Worm (Caenorhabditis elegans) whole organism, L3 larva: ENCODE data around the gene K02F3.9.

Experiments
- R02D3.7 ChIP-seq: fragments of 150-350 bp; optimal IDR thresholded peaks from 2 replicates; lab custom pipeline; 2014; ENCODE audit warnings: missing biosample characterization, missing genetic modification characterization
- ZK546.5 ChIP-seq: sonication (generic microtip); optimal IDR thresholded peaks from 2 replicates; lab custom pipeline; 2017; ENCODE audit warnings: missing biosample characterization, missing genetic modification characterization
- ceh-16 ChIP-seq: sonication (generic microtip); optimal IDR thresholded peaks from 2 replicates; lab custom pipeline; 2017; ENCODE audit warnings: missing biosample characterization, missing genetic modification characterization
- ceh-82 ChIP-seq: fragments of 150-350 bp; optimal IDR thresholded peaks from 2 replicates; lab custom pipeline; 2014; ENCODE audit warnings: missing biosample characterization, missing genetic modification characterization
- daf-12 ChIP-seq: fragments of 150-350 bp; optimal IDR thresholded peaks from 2 replicates; lab custom pipeline; 2014; ENCODE audit warnings: missing biosample characterization, missing genetic modification reagents, missing genetic modification characterization
- egl-27 ChIP-seq: sonication (generic microtip); optimal IDR thresholded peaks from 4 replicates; lab custom pipeline; 2017; ENCODE audit warnings: missing biosample characterization, missing genetic modification reagents, missing genetic modification characterization
- egl-5 ChIP-seq: fragments of 150-350 bp; optimal IDR thresholded peaks from 2 replicates; lab custom pipeline; 2017; ENCODE audit warnings: missing biosample characterization, missing genetic modification reagents, missing genetic modification characterization, inconsistent platforms
- elt-1 ChIP-seq: fragments of 150-350 bp; optimal IDR thresholded peaks from 2 replicates; lab custom pipeline; 2014; ENCODE audit warnings: missing biosample characterization, missing genetic modification characterization
- elt-2 ChIP-seq: sonication (generic microtip); optimal IDR thresholded peaks from 2 replicates; lab custom pipeline; 2016; ENCODE audit warnings: missing genetic modification reagents, mild to moderate bottlenecking, missing genetic modification characterization, missing compliant biosample characterization
- elt-3 ChIP-seq, 3 experiments: fragments of 150-350 bp in 1 of 3; sonication (generic microtip) in 2 of 3; optimal IDR thresholded peaks; 2 replicates in 2 of 3; 4 replicates in 1 of 3; lab custom pipeline; 2014 to 2017; ENCODE audit warnings: missing biosample characterization in 3 of 3, missing genetic modification characterization in 3 of 3
- eor-1 ChIP-seq, 2 experiments: fragments of 150-350 bp; optimal IDR thresholded peaks; 2 replicates each; lab custom pipeline; 2014 to 2018; ENCODE audit warnings: missing biosample characterization in 2 of 2, missing genetic modification characterization in 2 of 2
- fkh-2 ChIP-seq: fragments of 150-350 bp; optimal IDR thresholded peaks from 2 replicates; lab custom pipeline; 2014; ENCODE audit warnings: missing biosample characterization, missing genetic modification reagents, missing genetic modification characterization
- fos-1 ChIP-seq: fragments of 150-350 bp; optimal IDR thresholded peaks from 2 replicates; lab custom pipeline; 2014; ENCODE audit warnings: missing biosample characterization, missing genetic modification characterization
- hmg-11 ChIP-seq: sonication (generic microtip); optimal IDR thresholded peaks from 2 replicates; lab custom pipeline; 2016; ENCODE audit warnings: missing genetic modification characterization, missing compliant biosample characterization
- jun-1 ChIP-seq: fragments of 150-350 bp; optimal IDR thresholded peaks from 2 replicates; lab custom pipeline; 2014; ENCODE audit warnings: missing biosample characterization, missing genetic modification reagents, missing genetic modification characterization
- lin-39 ChIP-seq: fragments of 150-350 bp; optimal IDR thresholded peaks from 2 replicates; lab custom pipeline; 2018; ENCODE audit warnings: missing biosample characterization, missing genetic modification reagents, missing genetic modification characterization
- mdl-1 ChIP-seq: fragments of 150-350 bp; optimal IDR thresholded peaks from 2 replicates; lab custom pipeline; 2014; ENCODE audit warnings: missing biosample characterization, missing genetic modification characterization
- nfya-1 ChIP-seq: sonication (generic microtip); optimal IDR thresholded peaks from 2 replicates; lab custom pipeline; 2017; ENCODE audit warnings: missing genetic modification characterization, mild to moderate bottlenecking, missing compliant biosample characterization, antibody characterized with exemption, moderate library complexity; ENCODE audit not compliant: insufficient read depth
- nhr-12 ChIP-seq: fragments of 150-350 bp; optimal IDR thresholded peaks from 2 replicates; lab custom pipeline; 2014; ENCODE audit warnings: missing biosample characterization, missing genetic modification characterization
- nhr-23 ChIP-seq: fragments of 150-350 bp; optimal IDR thresholded peaks from 2 replicates; lab custom pipeline; 2014; ENCODE audit warnings: missing biosample characterization, missing genetic modification reagents, missing genetic modification characterization
- nhr-237 ChIP-seq: fragments of 150-350 bp; optimal IDR thresholded peaks from 2 replicates; lab custom pipeline; 2014; ENCODE audit warnings: missing biosample characterization, missing genetic modification characterization
- nhr-28 ChIP-seq: fragments of 150-350 bp; optimal IDR thresholded peaks from 2 replicates; lab custom pipeline; 2014; ENCODE audit warnings: missing biosample characterization, missing genetic modification characterization
- nhr-43 ChIP-seq: sonication (generic microtip); optimal IDR thresholded peaks from 2 replicates; lab custom pipeline; 2016; ENCODE audit warnings: mild to moderate bottlenecking, missing genetic modification characterization, missing compliant biosample characterization; ENCODE audit not compliant: poor library complexity, severe bottlenecking
- nhr-67 ChIP-seq: fragments of 150-350 bp; optimal IDR thresholded peaks from 2 replicates; lab custom pipeline; 2014; ENCODE audit warnings: missing biosample characterization, missing genetic modification characterization
- nhr-76 ChIP-seq: fragments of 150-350 bp; sonication (generic microtip); optimal IDR thresholded peaks from 5 replicates; lab custom pipeline; 2014; ENCODE audit warnings: missing biosample characterization, missing genetic modification characterization
- pha-4 ChIP-seq: fragments of 150-350 bp; optimal IDR thresholded peaks from 2 replicates; lab custom pipeline; 2014; ENCODE audit warnings: missing biosample characterization, missing genetic modification reagents, missing genetic modification characterization
- pqm-1 ChIP-seq: fragments of 150-350 bp; optimal IDR thresholded peaks from 2 replicates; lab custom pipeline; 2017; ENCODE audit warnings: missing biosample characterization, missing genetic modification characterization, inconsistent platforms
- sea-2 ChIP-seq: fragments of 150-350 bp; sonication (generic microtip); optimal IDR thresholded peaks from 4 replicates; lab custom pipeline; 2014; ENCODE audit warnings: missing biosample characterization, missing genetic modification reagents, missing genetic modification characterization
- tbx-2 ChIP-seq: sonication (generic microtip); optimal IDR thresholded peaks from 2 replicates; lab custom pipeline; 2016; ENCODE audit warnings: mild to moderate bottlenecking, missing genetic modification characterization, missing compliant biosample characterization
- unc-62 ChIP-seq: fragments of 150-350 bp; sonication (generic microtip); optimal IDR thresholded peaks from 4 replicates; lab custom pipeline; 2014; ENCODE audit warnings: missing biosample characterization, missing genetic modification reagents, missing genetic modification characterization
- zag-1 ChIP-seq: fragments of 150-350 bp; optimal IDR thresholded peaks from 2 replicates; lab custom pipeline; 2014; ENCODE audit warnings: missing biosample characterization, missing genetic modification characterization
- ztf-11 ChIP-seq: fragments of 150-350 bp; optimal IDR thresholded peaks from 2 replicates; lab custom pipeline; 2014; ENCODE audit warnings: missing biosample characterization, missing genetic modification characterization

The K02F3.9 gene

ce11 chrIII:872373-872772 is 31.2 kb upstream of the K02F3.9 start, which contains the start of the genes T24C4.3 and clc-20:
Gene T24C4.3 (minus strand): TSS chrIII:872473.
Gene clc-20 (plus strand): TSS chrIII:872583.
- TF ChIP-seq lin-39 (tag; lab: Kevin White, UChicago) = no peak
- TF ChIP-seq egl-27 (tag; lab: Kevin White, UChicago) = no peak
- no peak for TF ChIP-seq tbx-2
- no peak for TF ChIP-seq daf-12
- TF ChIP-seq nhr-67 = no peak
- no peak for TF ChIP-seq fkh-2 (tag; lab: Kevin White, UChicago)
- TF ChIP-seq egl-5 (tag; lab: Kevin White, UChicago) = no peak
- no peak for TF ChIP-seq nhr-76 (tag; lab: Kevin White, UChicago)
- no peak for TF ChIP-seq nhr-12
- no peak for TF ChIP-seq ceh-16 (tag; lab: Kevin White, UChicago)
- TF ChIP-seq unc-62 (GFP tag; lab: Kevin White, UChicago) = no peak
- no peak for TF ChIP-seq ZK546.5 (tag; lab: Kevin White, UChicago)
- TF ChIP-seq pqm-1 (tag; lab: Kevin White, UChicago) = no peak

- TF ChIP-seq ceh-82 (no peak), pha-4 (no peak)
Measured at ce11 chrIII:870555-870954, 29.4 kb upstream of the K02F3.9 start.

ce11 chrIII:869869-870268 is 28.7 kb upstream of the K02F3.9 start, which contains the start of gene T24C4.2:
Gene T24C4.2 (minus strand): TSS chrIII:869969.
- TF ChIP-seq hmg-11 (tag; lab: Kevin White, UChicago) (no peak), fos-1 (tag; lab: Kevin White, UChicago) (no peak), ztf-11 (tag; lab: Kevin White, UChicago) (no peak), eor-1 (tag; optimal IDR thresholded peaks at IDR 0.05; lab: Kevin White, UChicago) (no peak), unc-62 (GFP tag; lab: Kevin White, UChicago) (no peak), pha-4 (no peak), sea-2 (GFP tag; lab: Kevin White, UChicago) (no peak), mdl-1 (tag; lab: Kevin White, UChicago) (no peak), tbx-2 (no peak), nhr-23 (tag; lab: Kevin White, UChicago) (no peak), nhr-67 (no peak), jun-1 (tag; lab: Kevin White, UChicago) (no peak), nhr-76 (tag; lab: Kevin White, UChicago) (no peak), pqm-1 (tag; lab: Kevin White, UChicago) (no peak), R02D3.7 (tag; lab: Kevin White, UChicago) (no peak)
- TF ChIP-seq, all 47 proteins: peak for 0

- TF ChIP-seq ztf-11 (tag; lab: Kevin White, UChicago) = no peak
- no peak for TF ChIP-seq tbx-2
- no peak for TF ChIP-seq daf-12
- no peak for TF ChIP-seq nhr-43 (tag; lab: Kevin White, UChicago)
- TF ChIP-seq ZK546.5 (tag; lab: Kevin White, UChicago) = no peak
- no peak for TF ChIP-seq nhr-76 (tag; lab: Kevin White, UChicago)
- no peak for TF ChIP-seq nhr-28
- TF ChIP-seq nfya-1 (tag; lab: Kevin White, UChicago) = no peak
- no peak for TF ChIP-seq elt-1
- TF ChIP-seq elt-3 (tag; optimal IDR thresholded peaks at IDR 0.05; lab: Kevin White, UChicago) = no peak
- TF ChIP-seq elt-2 = no peak
- no peak for TF ChIP-seq unc-62 (GFP tag; lab: Kevin White, UChicago)
- no peak for TF ChIP-seq nhr-237 (tag; lab: Kevin White, UChicago)
- TF ChIP-seq, all 47 proteins: peak for 0
Measured at ce11 chrIII:868866-869265, 27.7 kb upstream of the K02F3.9 start.

ce11 chrIII:861819-862356 is 20.7 kb upstream of the K02F3.9 start, which contains the start of gene arx-4:
Gene arx-4 (plus strand): TSS chrIII:862306.
- TF ChIP-seq nhr-76 (tag; lab: Kevin White, UChicago) (no peak), fos-1 (tag; lab: Kevin White, UChicago) (no peak), ZK546.5 (tag; lab: Kevin White, UChicago) (no peak), pha-4 (peak; percentile 88), pqm-1 (tag; lab: Kevin White, UChicago) (no peak), fkh-2 (tag; lab: Kevin White, UChicago) (no peak), zag-1 (no peak), mdl-1 (tag; lab: Kevin White, UChicago) (no peak), elt-3 (tag; optimal IDR thresholded peaks at IDR 0.05; lab: Kevin White, UChicago) (no peak), hmg-11 (tag; lab: Kevin White, UChicago) (peak; percentile 10)
